Worm (Caenorhabditis elegans) whole organism, L2 larva: ENCODE results near the gene cox-17.
A peak's percentile ranks its signal among the peaks of the same experiment; 100 is the strongest.

Source experiments
- C34F6.9 ChIP-seq: fragments of 150-350 bp; optimal IDR thresholded peaks from 2 replicates; lab custom pipeline; 2014; ENCODE audit warnings: missing biosample characterization, missing genetic modification characterization
- F13H6.1 ChIP-seq: sonication (generic microtip); optimal IDR thresholded peaks from 2 replicates; lab custom pipeline; 2016; ENCODE audit warnings: missing genetic modification characterization, missing compliant biosample characterization
- R02D3.7 ChIP-seq: fragments of 150-350 bp; optimal IDR thresholded peaks from 2 replicates; lab custom pipeline; 2014; ENCODE audit warnings: missing biosample characterization, missing genetic modification characterization
- Y55F3AM.14 ChIP-seq: fragments of 200-800 bp; sonication (Bioruptor generic); optimal IDR thresholded peaks from 2 replicates; lab custom pipeline; 2018; ENCODE audit warnings: mild to moderate bottlenecking, missing genetic modification characterization, missing compliant biosample characterization
- ZK546.5 ChIP-seq: sonication (generic microtip); optimal IDR thresholded peaks from 2 replicates; lab custom pipeline; 2017; ENCODE audit warnings: missing biosample characterization, missing genetic modification characterization
- alr-1 ChIP-seq: fragments of 150-350 bp; optimal IDR thresholded peaks from 2 replicates; lab custom pipeline; 2014; ENCODE audit warnings: missing biosample characterization, missing genetic modification characterization
- aly-2 ChIP-seq: fragments of 150-350 bp; optimal IDR thresholded peaks from 2 replicates; lab custom pipeline; 2014; ENCODE audit warnings: missing biosample characterization, missing genetic modification characterization
- blmp-1 ChIP-seq: sonication (generic microtip); optimal IDR thresholded peaks from 2 replicates; lab custom pipeline; 2017; ENCODE audit warnings: missing genetic modification characterization, mild to moderate bottlenecking, missing compliant biosample characterization, antibody characterized with exemption, moderate library complexity; ENCODE audit not compliant: insufficient read depth
- ceh-82 ChIP-seq: fragments of 150-350 bp; optimal IDR thresholded peaks from 2 replicates; lab custom pipeline; 2014; ENCODE audit warnings: missing biosample characterization, missing genetic modification characterization
- crh-2 ChIP-seq: sonication (generic microtip); optimal IDR thresholded peaks from 2 replicates; lab custom pipeline; 2017; ENCODE audit warnings: missing biosample characterization, missing genetic modification characterization
- dmd-4 ChIP-seq: sonication (generic microtip); optimal IDR thresholded peaks from 2 replicates; lab custom pipeline; 2017; ENCODE audit warnings: missing biosample characterization, missing genetic modification characterization
- egl-27 ChIP-seq: sonication (generic microtip); optimal IDR thresholded peaks from 3 replicates; lab custom pipeline; 2017; ENCODE audit warnings: missing biosample characterization, missing genetic modification reagents, missing genetic modification characterization
- elt-1 ChIP-seq: fragments of 150-350 bp; optimal IDR thresholded peaks from 2 replicates; lab custom pipeline; 2014; ENCODE audit warnings: missing biosample characterization, missing genetic modification characterization
- elt-3 ChIP-seq: sonication (generic microtip); optimal IDR thresholded peaks from 2 replicates; lab custom pipeline; 2017; ENCODE audit warnings: missing biosample characterization, missing genetic modification characterization
- fos-1 ChIP-seq: fragments of 150-350 bp; optimal IDR thresholded peaks from 2 replicates; lab custom pipeline; 2014; ENCODE audit warnings: missing biosample characterization, missing genetic modification characterization
- gmeb-1 ChIP-seq: fragments of 150-350 bp; optimal IDR thresholded peaks from 2 replicates; lab custom pipeline; 2014; ENCODE audit warnings: missing biosample characterization, missing genetic modification characterization
- lin-11 ChIP-seq: fragments of 150-350 bp; sonication (generic microtip); optimal IDR thresholded peaks from 2 replicates; lab custom pipeline; 2014; ENCODE audit warnings: missing biosample characterization, missing genetic modification characterization, inconsistent platforms, mixed read lengths
- lin-13 ChIP-seq: fragments of 150-350 bp; optimal IDR thresholded peaks from 2 replicates; lab custom pipeline; 2014; ENCODE audit warnings: missing biosample characterization, missing genetic modification reagents, missing genetic modification characterization
- lin-39 ChIP-seq: fragments of 150-350 bp; optimal IDR thresholded peaks from 2 replicates; lab custom pipeline; 2014; ENCODE audit warnings: missing biosample characterization, missing genetic modification reagents, missing genetic modification characterization
- lsy-2 ChIP-seq, 2 experiments: fragments of 150-350 bp in 1 of 2; sonication (generic microtip) in 1 of 2; optimal IDR thresholded peaks; 2 replicates each; lab custom pipeline; 2014 to 2017; ENCODE audit warnings: missing biosample characterization in 2 of 2, missing genetic modification characterization in 2 of 2
- mbf-1 ChIP-seq: sonication (generic microtip); optimal IDR thresholded peaks from 2 replicates; lab custom pipeline; 2017; ENCODE audit warnings: missing biosample characterization, missing genetic modification characterization
- mdl-1 ChIP-seq, 2 experiments: fragments of 150-350 bp in 1 of 2; sonication (generic microtip) in 1 of 2; optimal IDR thresholded peaks; 2 replicates each; lab custom pipeline; 2017; ENCODE audit warnings: missing biosample characterization in 2 of 2, missing genetic modification characterization in 2 of 2
- nhr-10 ChIP-seq: sonication (generic microtip); optimal IDR thresholded peaks from 2 replicates; lab custom pipeline; 2017; ENCODE audit warnings: missing biosample characterization, missing genetic modification characterization
- nhr-11 ChIP-seq: fragments of 150-350 bp; optimal IDR thresholded peaks from 2 replicates; lab custom pipeline; 2014; ENCODE audit warnings: missing biosample characterization, missing genetic modification characterization
- nhr-12 ChIP-seq: fragments of 150-350 bp; optimal IDR thresholded peaks from 2 replicates; lab custom pipeline; 2014; ENCODE audit warnings: missing biosample characterization, missing genetic modification characterization
- nhr-129 ChIP-seq: fragments of 150-350 bp; optimal IDR thresholded peaks from 2 replicates; lab custom pipeline; 2014; ENCODE audit warnings: missing biosample characterization, missing genetic modification characterization
- nhr-21 ChIP-seq: fragments of 150-350 bp; optimal IDR thresholded peaks from 2 replicates; lab custom pipeline; 2014; ENCODE audit warnings: missing biosample characterization, missing genetic modification characterization
- nhr-23 ChIP-seq: fragments of 150-350 bp; optimal IDR thresholded peaks from 2 replicates; lab custom pipeline; 2014; ENCODE audit warnings: missing biosample characterization, missing genetic modification reagents, missing genetic modification characterization
- nhr-237 ChIP-seq: fragments of 150-350 bp; optimal IDR thresholded peaks from 2 replicates; lab custom pipeline; 2014; ENCODE audit warnings: missing biosample characterization, missing genetic modification characterization
- nhr-25 ChIP-seq: fragments of 150-350 bp; sonication (generic microtip); optimal IDR thresholded peaks from 3 replicates; lab custom pipeline; 2014; ENCODE audit warnings: missing biosample characterization, missing genetic modification characterization
- nhr-6 ChIP-seq: fragments of 150-350 bp; optimal IDR thresholded peaks from 2 replicates; lab custom pipeline; 2014; ENCODE audit warnings: missing biosample characterization, missing genetic modification characterization
- nhr-77 ChIP-seq: fragments of 150-350 bp; optimal IDR thresholded peaks from 2 replicates; lab custom pipeline; 2014; ENCODE audit warnings: missing biosample characterization, missing genetic modification characterization
- peb-1 ChIP-seq: fragments of 150-350 bp; optimal IDR thresholded peaks from 2 replicates; lab custom pipeline; 2014; ENCODE audit warnings: missing biosample characterization, missing genetic modification characterization
- sem-4 ChIP-seq: fragments of 150-350 bp; optimal IDR thresholded peaks from 2 replicates; lab custom pipeline; 2014; ENCODE audit warnings: missing biosample characterization, missing genetic modification reagents, missing genetic modification characterization
- sma-9 ChIP-seq, 2 experiments: fragments of 150-350 bp in 1 of 2; sonication (generic microtip) in 1 of 2; optimal IDR thresholded peaks; 2 replicates each; lab custom pipeline; 2014 to 2016; ENCODE audit warnings: missing genetic modification characterization in 2 of 2, mild to moderate bottlenecking in 1 of 2, missing biosample characterization in 1 of 2, missing compliant biosample characterization in 1 of 2, missing genetic modification reagents in 1 of 2, moderate library complexity in 1 of 2
- snpc-4 ChIP-seq: fragments of 150-350 bp; optimal IDR thresholded peaks from 2 replicates; lab custom pipeline; 2014; ENCODE audit warnings: missing biosample characterization, missing genetic modification characterization
- unc-39 ChIP-seq: fragments of 150-350 bp; optimal IDR thresholded peaks from 2 replicates; lab custom pipeline; 2014; ENCODE audit warnings: missing biosample characterization, missing genetic modification characterization
- unc-55 ChIP-seq: fragments of 150-350 bp; sonication (generic microtip); optimal IDR thresholded peaks from 3 replicates; lab custom pipeline; 2014; ENCODE audit warnings: missing biosample characterization, missing genetic modification reagents, missing genetic modification characterization
- unc-62 ChIP-seq: fragments of 150-350 bp; optimal IDR thresholded peaks from 2 replicates; lab custom pipeline; 2014; ENCODE audit warnings: missing biosample characterization, missing genetic modification reagents, missing genetic modification characterization
- zag-1 ChIP-seq: fragments of 150-350 bp; optimal IDR thresholded peaks from 2 replicates; lab custom pipeline; 2014; ENCODE audit warnings: missing biosample characterization, missing genetic modification characterization
- ztf-1 ChIP-seq: fragments of 200-800 bp; sonication (Bioruptor generic); conservative IDR thresholded peaks from 2 replicates; pipeline ENCODE4 v1.3.6; 2022; ENCODE audit warnings: missing genetic modification characterization, missing compliant biosample characterization
- ztf-11 ChIP-seq: sonication (generic microtip); optimal IDR thresholded peaks from 2 replicates; lab custom pipeline; 2017; ENCODE audit warnings: missing biosample characterization, missing genetic modification characterization
- ztf-4 ChIP-seq: fragments of 150-350 bp; optimal IDR thresholded peaks from 2 replicates; lab custom pipeline; 2014; ENCODE audit warnings: missing biosample characterization, missing genetic modification characterization

The cox-17 gene

ce11 chrIII:230129-230528 is 39.3 kb downstream of the cox-17 start, which contains the start of gene hpo-38:
Gene hpo-38 (plus strand): TSS chrIII:230429.
- TF ChIP-seq zag-1 (tag; lab: Kevin White, UChicago) (no peak), gmeb-1 (tag; lab: Kevin White, UChicago) (no peak), unc-39 (tag; lab: Kevin White, UChicago) (no peak), alr-1 (tag; lab: Kevin White, UChicago) (no peak), Y55F3AM.14 (GFP tag; lab: Kevin White, UChicago) (no peak), nhr-12 (no peak), lin-39 (no peak), nhr-6 (tag; lab: Kevin White, UChicago) (no peak), unc-55 (GFP tag; lab: Kevin White, UChicago) (no peak), crh-2 (tag; lab: Kevin White, UChicago) (no peak), F13H6.1 (tag; lab: Kevin White, UChicago) (no peak), sma-9 (GFP tag; optimal IDR thresholded peaks at IDR 0.05; lab: Kevin White, UChicago) (no peak), sma-9 (tag; optimal IDR thresholded peaks at IDR 0.05; lab: Kevin White, UChicago) (no peak)
- TF ChIP-seq, all 48 proteins: peak for 0

ce11 chrIII:235115-235514 is 44.3 kb downstream of the cox-17 start:
- TF ChIP-seq elt-3 (tag; lab: Kevin White, UChicago), result no peak
- TF ChIP-seq ZK546.5 (tag; lab: Kevin White, UChicago), result no peak
- TF ChIP-seq ztf-4 (tag; lab: Kevin White, UChicago), result peak; percentile 44
- TF ChIP-seq peb-1 (tag; lab: Kevin White, UChicago), result no peak
- TF ChIP-seq unc-55 (GFP tag; lab: Kevin White, UChicago), result peak; percentile 48
- no peak for TF ChIP-seq fos-1 (tag; lab: Kevin White, UChicago)
- TF ChIP-seq zag-1 (tag; lab: Kevin White, UChicago), result no peak
- no peak for TF ChIP-seq unc-62 (GFP tag; lab: Kevin White, UChicago)
- no peak for TF ChIP-seq alr-1 (tag; lab: Kevin White, UChicago)
- TF ChIP-seq mdl-1 (tag; optimal IDR thresholded peaks at IDR 0.05; lab: Kevin White, UChicago), result no peak
- peak; percentile 62 for TF ChIP-seq F13H6.1 (tag; lab: Kevin White, UChicago)
- no peak for TF ChIP-seq snpc-4 (tag; lab: Kevin White, UChicago)
- TF ChIP-seq ceh-82 (tag; lab: Kevin White, UChicago), result no peak
- no peak for TF ChIP-seq nhr-10
- TF ChIP-seq gmeb-1 (tag; lab: Kevin White, UChicago), result peak; percentile 63
- TF ChIP-seq lin-39, result no peak
- no peak for TF ChIP-seq dmd-4
- TF ChIP-seq nhr-129 (tag; lab: Kevin White, UChicago), result peak; percentile 44
- no peak for TF ChIP-seq egl-27 (tag; lab: Kevin White, UChicago)
- TF ChIP-seq mbf-1 (tag; lab: Kevin White, UChicago), result no peak
- TF ChIP-seq ztf-11 (tag; lab: Kevin White, UChicago), result no peak
- no peak for TF ChIP-seq sem-4 (tag; lab: Kevin White, UChicago)
- TF ChIP-seq unc-39 (tag; lab: Kevin White, UChicago), result no peak
- TF ChIP-seq crh-2 (tag; lab: Kevin White, UChicago), result peak; percentile 48
- TF ChIP-seq lsy-2 (tag; optimal IDR thresholded peaks at IDR 0.05; lab: Kevin White, UChicago), result peak; percentile 64 to 79
- no peak for TF ChIP-seq aly-2 (tag; lab: Kevin White, UChicago)
- no peak for TF ChIP-seq nhr-11 (tag; lab: Kevin White, UChicago)
- peak; percentile 47 for TF ChIP-seq nhr-21 (tag; lab: Kevin White, UChicago)
- no peak for TF ChIP-seq blmp-1
- peak; percentile 39 for TF ChIP-seq lin-13 (GFP tag; lab: Kevin White, UChicago)
- TF ChIP-seq nhr-77 (tag; lab: Kevin White, UChicago), result no peak
- peak; percentile 16 for TF ChIP-seq nhr-25 (tag; lab: Kevin White, UChicago)
- no peak for TF ChIP-seq ztf-1
- TF ChIP-seq sma-9 (GFP tag; optimal IDR thresholded peaks at IDR 0.05; lab: Kevin White, UChicago), result no peak
- no peak for TF ChIP-seq sma-9 (tag; optimal IDR thresholded peaks at IDR 0.05; lab: Kevin White, UChicago)
- peak; percentile 17 for TF ChIP-seq R02D3.7
- no peak for TF ChIP-seq nhr-23
- TF ChIP-seq lin-11 (tag; lab: Kevin White, UChicago), result peak; percentile 32
- TF ChIP-seq elt-1 (tag; lab: Kevin White, UChicago), result no peak
- TF ChIP-seq nhr-237 (tag; lab: Kevin White, UChicago), result no peak
- TF ChIP-seq C34F6.9, result peak; percentile 53
- TF ChIP-seq Y55F3AM.14 (GFP tag; lab: Kevin White, UChicago), result peak; percentile 64
- TF ChIP-seq nhr-12, result no peak
